Worm (Caenorhabditis elegans): ENCODE data around the gene arp-11.
A peak's percentile ranks its signal among the peaks of the same experiment; 100 is the strongest.

Gene arp-11

DNA sequence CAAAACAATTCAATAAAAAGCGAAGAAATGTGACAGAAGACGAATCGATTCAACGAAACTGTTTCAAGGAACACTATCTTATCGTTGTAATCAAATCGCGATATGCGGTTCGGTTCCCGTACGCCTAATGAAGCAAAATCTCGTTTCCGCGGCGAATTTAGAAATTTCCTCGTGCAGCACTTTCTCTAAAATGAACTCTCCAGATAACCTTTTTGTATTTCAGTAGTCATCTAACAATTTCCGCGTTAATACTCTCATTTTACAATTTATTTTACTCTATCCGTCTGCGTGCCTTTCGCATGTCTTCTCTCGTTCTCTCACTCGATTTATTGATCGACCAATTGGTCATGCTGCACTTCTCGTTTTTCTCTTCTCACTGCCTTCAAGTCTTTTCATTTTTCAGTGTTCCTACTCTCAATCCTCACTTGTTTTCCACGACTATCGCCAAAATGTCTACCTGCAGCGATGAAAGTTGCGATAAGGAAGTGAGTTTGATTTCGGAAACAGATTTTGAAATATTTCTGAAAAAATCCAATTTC is 8.2 kb upstream of the arp-11 start, which contains the start of the genes npp-27 and ntl-4 (continued):
- TF ChIP-seq ZK185.1 (tag; optimal IDR thresholded peaks at IDR 0.05; ENCODE audit: poor library complexity, severe bottlenecking): peak; percentile 11
- TF ChIP-seq nfyb-1 (GFP tag; IDR thresholded peaks at IDR 0.05): peak; percentile 70; the same call in 1 of the 2 replicates
- TF ChIP-seq atf-7 (tag; optimal IDR thresholded peaks at IDR 0.05): no peak
- no peak for TF ChIP-seq zfh-2 (GFP tag; conservative IDR thresholded peaks at IDR 0.05)
- TF ChIP-seq attf-5 (GFP tag; optimal IDR thresholded peaks at IDR 0.05): peak; percentile 5
- TF ChIP-seq hmg-1.2 (GFP tag; IDR thresholded peaks at IDR 0.05): peak; percentile 57; the same call in 1 of the 2 replicates

DNA sequence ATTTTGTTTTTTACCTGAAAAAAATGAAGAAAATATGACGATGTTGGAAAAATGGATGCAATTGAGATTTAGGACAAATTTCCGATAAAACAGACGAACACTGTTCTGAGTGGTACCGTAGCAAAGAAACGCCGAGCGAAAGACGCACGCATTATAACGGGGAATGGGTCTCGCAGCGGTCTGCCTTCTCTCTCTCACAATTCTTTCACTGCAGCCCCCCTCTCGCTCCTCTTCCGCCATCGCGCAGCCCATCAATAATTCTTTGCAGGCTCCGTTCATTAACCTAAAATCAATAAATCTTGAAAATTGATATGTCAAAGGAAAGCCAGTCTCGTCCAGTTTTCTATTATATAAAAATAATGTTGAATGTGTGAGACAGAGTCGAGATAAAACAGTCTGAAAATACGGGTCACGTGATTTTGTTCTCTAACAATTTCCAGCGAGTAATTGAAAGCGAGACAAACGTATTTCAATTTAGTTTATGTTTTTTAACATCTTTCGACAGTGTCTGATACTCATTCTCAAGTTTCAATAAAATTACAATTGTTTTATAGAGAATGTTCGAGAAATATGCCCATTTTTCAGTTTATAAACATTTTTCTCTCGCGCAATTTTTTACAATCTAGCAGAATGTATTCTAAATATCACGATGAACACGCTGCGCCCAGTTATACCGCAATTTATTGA is 7.5 kb upstream of the arp-11 start:
- no peak for TF ChIP-seq nfyb-1 (GFP tag; IDR thresholded peaks at IDR 0.05)
- TF ChIP-seq F55B11.4 (tag; optimal IDR thresholded peaks at IDR 0.05; ENCODE audit: borderline replicate concordance, insufficient read depth): no peak
- no peak for TF ChIP-seq lin-26 (GFP tag; IDR thresholded peaks at IDR 0.05)
- no peak for TF ChIP-seq him-1 (tag; optimal IDR thresholded peaks at IDR 0.05)
- TF ChIP-seq nfya-2 (GFP tag; IDR thresholded peaks at IDR 0.05): no peak
- TF ChIP-seq ztf-18 (tag; optimal IDR thresholded peaks at IDR 0.05): no peak
- no peak for TF ChIP-seq madf-10 (tag; optimal IDR thresholded peaks at IDR 0.05)
- peak; percentile 46 for TF ChIP-seq xnd-1 (tag; optimal IDR thresholded peaks at IDR 0.05)
- TF ChIP-seq D2030.7 (GFP tag; IDR thresholded peaks at IDR 0.05): no peak
- no peak for TF ChIP-seq C06A6.2 (GFP tag; conservative IDR thresholded peaks at IDR 0.05)
- TF ChIP-seq F33H1.4 (GFP tag; IDR thresholded peaks at IDR 0.05): peak; percentile 82
- TF ChIP-seq mcd-1 (GFP tag; IDR thresholded peaks at IDR 0.05): 0 out of 2 replicates have a peak, but pooled peaks have one; percentile 34
- TF ChIP-seq zfh-2 (GFP tag; conservative IDR thresholded peaks at IDR 0.05): peak; percentile 70; the same call in 1 of the 2 replicates
- no peak for TF ChIP-seq hsf-1 (GFP tag; IDR thresholded peaks at IDR 0.05)
- no peak for TF ChIP-seq egl-44 (GFP tag; IDR thresholded peaks at IDR 0.05)
- TF ChIP-seq cebp-1 (GFP tag; IDR thresholded peaks at IDR 0.05): no peak
- no peak for TF ChIP-seq cebp-1 (tag; optimal IDR thresholded peaks at IDR 0.05)
- TF ChIP-seq let-607 (tag; optimal IDR thresholded peaks at IDR 0.05): no peak
- TF ChIP-seq F10E7.11 (tag; optimal IDR thresholded peaks at IDR 0.05): no peak
- no peak for TF ChIP-seq hrde-1 (tag; optimal IDR thresholded peaks at IDR 0.05; ENCODE audit: borderline replicate concordance)
- TF ChIP-seq ceh-100 (GFP tag; IDR thresholded peaks at IDR 0.05): no peak
- no peak for TF ChIP-seq bed-1 (GFP tag; IDR thresholded peaks at IDR 0.05)
- TF ChIP-seq chd-7 (tag; optimal IDR thresholded peaks at IDR 0.05): no peak
- TF ChIP-seq gei-17 (GFP tag; optimal IDR thresholded peaks at IDR 0.05): no peak
- no peak for TF ChIP-seq cebp-2 (GFP tag; IDR thresholded peaks at IDR 0.05)
- no peak for TF ChIP-seq unc-130 (GFP tag; optimal IDR thresholded peaks at IDR 0.05)
- no peak for TF ChIP-seq Y79H2A.3 (GFP tag; conservative IDR thresholded peaks at IDR 0.05)
- TF ChIP-seq lin-54 (GFP tag; optimal IDR thresholded peaks at IDR 0.05): peak; percentile 2
- no peak for TF ChIP-seq lag-1 (GFP tag; IDR thresholded peaks at IDR 0.05)
- TF ChIP-seq T26A5.8 (tag; optimal IDR thresholded peaks at IDR 0.05): no peak
- TF ChIP-seq tbx-9 (tag; optimal IDR thresholded peaks at IDR 0.05; ENCODE audit: borderline replicate concordance): no peak
- TF ChIP-seq Y53G8AR.9 (GFP tag; conservative IDR thresholded peaks at IDR 0.05): no peak
- TF ChIP-seq ztf-3 (GFP tag; optimal IDR thresholded peaks at IDR 0.05): no peak
- TF ChIP-seq Y67H2A.10 (GFP tag; conservative IDR thresholded peaks at IDR 0.05): no peak
- no peak for TF ChIP-seq rcor-1 (GFP tag; IDR thresholded peaks at IDR 0.05)
- no peak for TF ChIP-seq sea-2 (GFP tag; IDR thresholded peaks at IDR 0.05)
- no peak for TF ChIP-seq zim-3 (tag; optimal IDR thresholded peaks at IDR 0.05)
- no peak for TF ChIP-seq fkh-3 (tag; optimal IDR thresholded peaks at IDR 0.05)
- no peak for TF ChIP-seq somi-1 (GFP tag; optimal IDR thresholded peaks at IDR 0.05)
- TF ChIP-seq lsl-1 (GFP tag; optimal IDR thresholded peaks at IDR 0.05): peak; percentile 82
- no peak for TF ChIP-seq pbrm-1 (GFP tag; IDR thresholded peaks at IDR 0.05)
